Worm (Caenorhabditis elegans) whole organism, L4/young adult: ENCODE results near the gene C44B12.6.

Source experiments
- W03F9.2 ChIP-seq: fragments of 150-350 bp; optimal IDR thresholded peaks from 2 replicates; lab custom pipeline; 2014; ENCODE audit warnings: missing biosample characterization, missing genetic modification characterization
- him-1 ChIP-seq: sonication (generic microtip); optimal IDR thresholded peaks from 2 replicates; lab custom pipeline; 2016; ENCODE audit warnings: missing genotype, missing genetic modification reagents, missing genetic modification characterization, missing compliant biosample characterization

ce11 chrIV:1113638-1114037 is 22.9 kb downstream of the C44B12.6 start, which contains the start of gene srx-14:
- TF ChIP-seq him-1 (tag; lab: Kevin White, UChicago) (no peak), W03F9.2 (tag; lab: Kevin White, UChicago) (no peak)
